Fruit fly (Drosophila melanogaster) whole organism, embryonic: ENCODE results near the gene Zip89B.

Experiments
- Abd-B ChIP-seq: fragments of 200-800 bp; sonication (Bioruptor generic); optimal IDR thresholded peaks from 2 replicates; lab custom pipeline; 2018; ENCODE audit warnings: missing biosample characterization, mild to moderate bottlenecking, missing genetic modification characterization, moderate library complexity
- CG10147 ChIP-seq: fragments of 200-800 bp; sonication (Bioruptor generic); optimal IDR thresholded peaks from 2 replicates; lab custom pipeline; 2019; ENCODE audit warnings: missing biosample characterization, mild to moderate bottlenecking, missing genetic modification characterization, moderate library complexity
- CG16779 ChIP-seq: fragments of 200-800 bp; sonication (Bioruptor generic); IDR thresholded peaks from 2 replicates; pipeline ENCODE4 v1.3.6; 2022; ENCODE audit warnings: missing biosample characterization, missing genetic modification characterization
- CG32532 ChIP-seq: fragments of 200-800 bp; sonication (Bioruptor generic); IDR thresholded peaks from 2 replicates; pipeline ENCODE4 v1.3.6; 2022; ENCODE audit warnings: missing biosample characterization, missing genetic modification characterization
- CG4282 ChIP-seq: fragments of 200-800 bp; sonication (Bioruptor generic); optimal IDR thresholded peaks from 2 replicates; lab custom pipeline; 2016; ENCODE audit warnings: missing biosample characterization, missing genetic modification characterization
- CG6654 ChIP-seq: fragments of 200-800 bp; sonication (Bioruptor generic); optimal IDR thresholded peaks from 2 replicates; lab custom pipeline; 2017; ENCODE audit warnings: missing biosample characterization, mild to moderate bottlenecking, missing genetic modification characterization
- CoRest ChIP-seq: fragments of 200-800 bp; sonication (Bioruptor generic); optimal IDR thresholded peaks from 3 replicates; lab custom pipeline; 2018; ENCODE audit warnings: missing biosample characterization, mild to moderate bottlenecking, missing genetic modification characterization, moderate library complexity
- Dref ChIP-seq: fragments of 200-800 bp; sonication (Bioruptor generic); IDR thresholded peaks from 2 replicates; pipeline ENCODE4 v1.3.6; 2022; ENCODE audit warnings: missing biosample characterization, missing genetic modification characterization
- Hand ChIP-seq: fragments of 200-800 bp; sonication (Bioruptor generic); optimal IDR thresholded peaks from 2 replicates; lab custom pipeline; 2017; ENCODE audit warnings: mild to moderate bottlenecking, missing biosample characterization, missing genetic modification reagents, missing genetic modification characterization
- Hr78 ChIP-seq, 2 experiments: fragments of 200-800 bp in 1 of 2; fragments of >200 bp in 1 of 2; sonication (Bioruptor generic) in 1 of 2; optimal IDR thresholded peaks; 2 replicates each; lab custom pipeline; 2017 to 2019; ENCODE audit warnings: missing biosample characterization in 2 of 2, missing genetic modification characterization in 2 of 2, mild to moderate bottlenecking in 1 of 2, moderate library complexity in 1 of 2
- Mes4 ChIP-seq: fragments of 200-800 bp; sonication (Bioruptor generic); optimal IDR thresholded peaks from 2 replicates; lab custom pipeline; 2016; ENCODE audit warnings: missing biosample characterization, missing genetic modification characterization
- ham ChIP-seq: fragments of 200-800 bp; sonication (Bioruptor generic); IDR thresholded peaks from 2 replicates; pipeline ENCODE4 v1.3.6; 2022; ENCODE audit warnings: missing biosample characterization, missing genetic modification characterization

- TF ChIP-seq Hr78 (GFP tag; optimal IDR thresholded peaks at IDR 0.05; lab: Kevin White, UChicago) (no peak), CG16779 (GFP tag; lab: Robert Waterston, UW) (no peak), Mes4 (GFP tag; lab: Kevin White, UChicago) (no peak), CoRest (tag; lab: Kevin White, UChicago) (no peak), Hand (no peak), CG32532 (GFP tag; lab: Robert Waterston, UW) (no peak), CG10147 (GFP tag; lab: Kevin White, UChicago) (no peak), Abd-B (GFP tag; lab: Kevin White, UChicago) (no peak), CG4282 (GFP tag; lab: Kevin White, UChicago) (no peak), CG6654 (no peak), ham (GFP tag; lab: Robert Waterston, UW) (no peak), Dref (no peak)
Observed at dm6 chr3R:16327549-16327948, 22.0 kb downstream of the Zip89B start, which contains the start of gene CG17930.
